Worm (Caenorhabditis elegans) whole organism, mixed stage, embryonic: ENCODE data around the gene Y69A2AR.47.

ENCODE experiments used
- elt-3 ChIP-seq: fragments of 150-350 bp; optimal IDR thresholded peaks from 2 replicates; lab custom pipeline; 2014; ENCODE audit warnings: missing biosample characterization, missing genetic modification characterization
- nhr-12 ChIP-seq: fragments of 150-350 bp; optimal IDR thresholded peaks from 2 replicates; lab custom pipeline; 2014; ENCODE audit warnings: missing biosample characterization, missing genetic modification characterization
- nhr-2 ChIP-seq: fragments of 150-350 bp; optimal IDR thresholded peaks from 2 replicates; lab custom pipeline; 2014; ENCODE audit warnings: missing biosample characterization, missing genetic modification characterization
- nhr-28 ChIP-seq: fragments of 150-350 bp; optimal IDR thresholded peaks from 2 replicates; lab custom pipeline; 2014; ENCODE audit warnings: missing biosample characterization, missing genetic modification characterization
- pha-4 ChIP-seq: fragments of 150-350 bp; optimal IDR thresholded peaks from 2 replicates; lab custom pipeline; 2018; ENCODE audit warnings: missing biosample characterization, missing genetic modification reagents, missing genetic modification characterization
- snpc-4 ChIP-seq: fragments of 150-350 bp; optimal IDR thresholded peaks from 2 replicates; lab custom pipeline; 2014; ENCODE audit warnings: missing biosample characterization, missing genetic modification characterization
- tbx-8 ChIP-seq: fragments of 200-800 bp; sonication (Bioruptor generic); optimal IDR thresholded peaks from 2 replicates; lab custom pipeline; 2018; ENCODE audit warnings: mild to moderate bottlenecking, missing genetic modification characterization, moderate library complexity, missing compliant biosample characterization

- TF ChIP-seq nhr-2 (tag; lab: Kevin White, UChicago) (no peak), nhr-12 (tag; lab: Kevin White, UChicago) (no peak), elt-3 (no peak), pha-4 (tag; lab: Kevin White, UChicago) (no peak), nhr-28 (tag; lab: Kevin White, UChicago) (no peak), tbx-8 (GFP tag; lab: Kevin White, UChicago) (no peak), snpc-4 (no peak)
Observed at ce11 chrIV:2603556-2604021, 6.1 kb downstream of the Y69A2AR.47 start.
